Fruit fly (Drosophila melanogaster): ENCODE results near the gene naz.

Gene naz

dm6 chr3R:18298900-18299321, 29.8 kb downstream of the naz start, which contains the start of gene Dlc90F (continued):
- TF ChIP-seq pum (GFP tag; optimal IDR thresholded peaks at IDR 0.05) (peak; percentile 77), Ada2b (GFP tag; IDR thresholded peaks at IDR 0.05) (peak; percentile 57; the same call in 1 of the 2 replicates), CG32767 (GFP tag; IDR thresholded peaks at IDR 0.05) (0 out of 2 replicates have a peak, but pooled peaks have one; percentile 15), tx (GFP tag; optimal IDR thresholded peaks at IDR 0.05) (peak; percentile 73), gsb-n (tag; optimal IDR thresholded peaks at IDR 0.05) (peak; percentile 56), CG11560 (tag; IDR thresholded peaks at IDR 0.05) (peak; percentile 83), CG8089 (GFP tag; optimal IDR thresholded peaks at IDR 0.05) (peak; percentile 59), CG10366 (GFP tag; IDR thresholded peaks at IDR 0.05) (peak; percentile 78), tna (GFP tag; IDR thresholded peaks at IDR 0.05; ENCODE audit: partially characterized antibody) (no peak), CG31441 (GFP tag; IDR thresholded peaks at IDR 0.05) (peak; percentile 75), dm (GFP tag; optimal IDR thresholded peaks at IDR 0.05) (peak; percentile 83), CG17568 (GFP tag; optimal IDR thresholded peaks at IDR 0.05) (no peak), Max (GFP tag; optimal IDR thresholded peaks at IDR 0.05) (peak; percentile 60), kni (GFP tag; optimal IDR thresholded peaks at IDR 0.05) (no peak), CG14050 (GFP tag; IDR thresholded peaks at IDR 0.05) (peak; percentile 40; the same call in 1 of the 3 replicates), CG10209 (GFP tag; optimal IDR thresholded peaks at IDR 0.05) (peak; percentile 54), Myb (GFP tag; optimal IDR thresholded peaks at IDR 0.05) (peak; percentile 92), CG17359 (tag; optimal IDR thresholded peaks at IDR 0.05) (peak; percentile 57), CG3838 (GFP tag; optimal IDR thresholded peaks at IDR 0.05) (peak; percentile 31), CG10543 (GFP tag; optimal IDR thresholded peaks at IDR 0.05) (peak; percentile 50), dan (GFP tag; IDR thresholded peaks at IDR 0.05) (no peak; the same call in 1 of the 2 replicates), z (GFP tag; IDR thresholded peaks at IDR 0.05) (no peak), HLH4C (GFP tag; IDR thresholded peaks at IDR 0.05; ENCODE audit: partially characterized antibody) (no peak), org-1 (GFP tag; optimal IDR thresholded peaks at IDR 0.05) (no peak), nau (GFP tag; optimal IDR thresholded peaks at IDR 0.05) (no peak), sd (tag; optimal IDR thresholded peaks at IDR 0.05) (peak; percentile 22), CG12391 (tag; optimal IDR thresholded peaks at IDR 0.05) (peak; percentile 86), Hmr (GFP tag; optimal IDR thresholded peaks at IDR 0.05) (peak; percentile 84), CG2120 (GFP tag; optimal IDR thresholded peaks at IDR 0.05) (peak; percentile 87), Rx (GFP tag; IDR thresholded peaks at IDR 0.05) (peak; percentile 62; the same call in 1 of the 2 replicates), CG2129 (GFP tag; IDR thresholded peaks at IDR 0.05; ENCODE audit: partially characterized antibody) (no peak), row (GFP tag; IDR thresholded peaks at IDR 0.05) (peak; percentile 89), cg (GFP tag; optimal IDR thresholded peaks at IDR 0.05) (no peak), CG12104 (GFP tag; optimal IDR thresholded peaks at IDR 0.05) (peak; percentile 12), sr (GFP tag; IDR thresholded peaks at IDR 0.05) (no peak), Mrtf (GFP tag; IDR thresholded peaks at IDR 0.05) (peak; percentile 82), zen (tag; optimal IDR thresholded peaks at IDR 0.05) (peak; percentile 46), ham (GFP tag; IDR thresholded peaks at IDR 0.05) (no peak), nmo (GFP tag; optimal IDR thresholded peaks at IDR 0.05) (peak; percentile 91), CG11456 (GFP tag; IDR thresholded peaks at IDR 0.05) (peak; percentile 86), CG4328 (GFP tag; optimal IDR thresholded peaks at IDR 0.05) (peak; percentile 17), cad (GFP tag; optimal IDR thresholded peaks at IDR 0.05) (no peak), wek (GFP tag; optimal IDR thresholded peaks at IDR 0.05) (no peak), croc (GFP tag; conservative IDR thresholded peaks at IDR 0.05) (peak; percentile 68; the same call in 2 of the 3 replicates), aop (GFP tag; IDR thresholded peaks at IDR 0.05) (0 out of 2 replicates have a peak, but pooled peaks have one; percentile 27), Bteb2 (GFP tag; optimal IDR thresholded peaks at IDR 0.05) (peak; percentile 46), jumu (GFP tag; optimal IDR thresholded peaks at IDR 0.05) (peak; percentile 78), Usf (GFP tag; optimal IDR thresholded peaks at IDR 0.05) (peak; percentile 52), CTCF (GFP tag; optimal IDR thresholded peaks at IDR 0.05) (no peak), CG3847 (GFP tag; IDR thresholded peaks at IDR 0.05) (peak; percentile 86), lab (GFP tag; optimal IDR thresholded peaks at IDR 0.05) (peak; percentile 67)

Measured in whole organism, embryonic.